Worm (Caenorhabditis elegans) whole organism, L4 larva: ENCODE data around the gene scl-14.

Source experiments
- hlh-11 ChIP-seq: fragments of 200-800 bp; sonication (Bioruptor generic); optimal IDR thresholded peaks from 2 replicates; lab custom pipeline; 2018; ENCODE audit warnings: mild to moderate bottlenecking, missing genetic modification characterization, missing compliant biosample characterization
- madf-5 ChIP-seq, 2 experiments: fragments of 200-800 bp; sonication (Bioruptor generic); IDR thresholded peaks; 2 replicates each; pipeline ENCODE4 v1.3.6; 2022; ENCODE audit warnings: missing compliant biosample characterization in 2 of 2, missing genetic modification characterization in 2 of 2
- nhr-237 ChIP-seq: sonication (generic microtip); optimal IDR thresholded peaks from 2 replicates; lab custom pipeline; 2017; ENCODE audit warnings: missing biosample characterization, missing genetic modification characterization
- nhr-76 ChIP-seq: fragments of 150-350 bp; optimal IDR thresholded peaks from 2 replicates; lab custom pipeline; 2014; ENCODE audit warnings: missing biosample characterization, missing genetic modification characterization
- snpc-4 ChIP-seq: fragments of 150-350 bp; optimal IDR thresholded peaks from 2 replicates; lab custom pipeline; 2014; ENCODE audit warnings: missing biosample characterization, missing genetic modification characterization
- unc-39 ChIP-seq: sonication (generic microtip); optimal IDR thresholded peaks from 2 replicates; lab custom pipeline; 2017; ENCODE audit warnings: missing biosample characterization, missing genetic modification characterization

DNA sequence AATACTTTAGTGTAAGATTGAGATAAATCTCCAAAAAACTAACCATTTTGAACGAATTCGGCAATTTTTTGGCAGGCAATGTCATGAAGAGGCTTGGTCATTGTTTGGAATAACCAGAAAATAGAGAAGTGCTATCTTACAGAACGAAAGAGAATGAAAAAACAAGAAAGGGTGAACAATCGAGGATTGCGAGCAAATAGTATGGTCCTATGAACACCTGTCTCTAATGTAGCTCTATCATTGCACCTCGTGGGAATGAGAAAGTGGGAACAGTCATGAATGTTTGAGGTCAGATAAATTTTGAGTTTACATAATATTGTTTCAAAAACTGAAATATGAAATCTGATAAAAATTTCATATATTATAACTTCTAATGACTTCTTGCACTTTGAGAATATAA lies 32.0 kb downstream of the scl-14 start, which contains the start of gene C48D1.1:
- no peak for TF ChIP-seq nhr-76 (tag; lab: Kevin White, UChicago)
- TF ChIP-seq madf-5 (GFP tag; IDR thresholded peaks at IDR 0.05; lab: Robert Waterston, UW): no peak
- no peak for TF ChIP-seq hlh-11 (tag; lab: Kevin White, UChicago)
- TF ChIP-seq snpc-4 (tag; lab: Kevin White, UChicago): no peak
- TF ChIP-seq unc-39 (tag; lab: Kevin White, UChicago): no peak
- TF ChIP-seq nhr-237 (tag; lab: Kevin White, UChicago): no peak
